Fruit fly (Drosophila melanogaster): ENCODE measurements around the gene Trpml.

DNA sequence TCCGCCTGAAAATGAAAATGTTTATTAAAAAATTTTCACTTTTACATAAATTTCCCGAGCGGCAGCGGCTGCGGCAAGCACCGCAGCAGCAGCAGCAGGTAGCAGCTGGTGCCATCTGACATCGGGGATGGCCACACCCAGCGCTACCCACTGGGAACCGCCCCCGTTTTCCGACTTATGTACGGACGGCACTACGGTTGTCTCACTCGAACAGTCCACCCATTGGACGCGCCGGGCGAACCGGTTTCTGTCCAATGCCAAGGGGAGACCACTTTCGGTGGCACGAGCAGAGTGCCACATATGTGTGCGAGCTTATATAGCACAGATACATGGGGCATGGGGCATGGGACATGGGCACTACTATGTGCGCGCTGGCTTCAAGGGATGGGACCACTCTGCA, 35.2 kb downstream of the Trpml start:
- TF ChIP-seq CG34406 (GFP tag; optimal IDR thresholded peaks at IDR 0.05) (no peak), Sox14 (GFP tag; optimal IDR thresholded peaks at IDR 0.05) (no peak), Lpt (GFP tag; optimal IDR thresholded peaks at IDR 0.05) (no peak), eg (GFP tag; IDR thresholded peaks at IDR 0.05) (no peak), CG16779 (tag; optimal IDR thresholded peaks at IDR 0.05) (no peak), CG8632 (GFP tag; optimal IDR thresholded peaks at IDR 0.05) (no peak), OdsH (GFP tag; optimal IDR thresholded peaks at IDR 0.05) (no peak), CG8319 (GFP tag; optimal IDR thresholded peaks at IDR 0.05) (no peak), svp (GFP tag) (no peak), CG11294 (GFP tag; IDR thresholded peaks at IDR 0.05) (no peak), CG3919 (GFP tag; optimal IDR thresholded peaks at IDR 0.05) (no peak), CG6276 (GFP tag; optimal IDR thresholded peaks at IDR 0.05) (no peak), cyc (GFP tag; optimal IDR thresholded peaks at IDR 0.05) (no peak), CG1621 (tag; optimal IDR thresholded peaks at IDR 0.05) (no peak)

All from whole organism, prepupa.